Worm (Caenorhabditis elegans) whole organism, L1 larva: Measurements from ENCODE around the gene C14C11.2.

ENCODE experiments used
- C16A3.4 ChIP-seq: fragments of 150-350 bp; optimal IDR thresholded peaks from 2 replicates; lab custom pipeline; 2014; ENCODE audit warnings: missing biosample characterization, missing genetic modification characterization
- C34B4.2 ChIP-seq: sonication (generic microtip); optimal IDR thresholded peaks from 2 replicates; lab custom pipeline; 2017; ENCODE audit warnings: mild to moderate bottlenecking, missing genetic modification characterization, missing compliant biosample characterization
- aha-1 ChIP-seq: fragments of 150-350 bp; optimal IDR thresholded peaks from 2 replicates; lab custom pipeline; 2014; ENCODE audit warnings: missing biosample characterization, missing genetic modification characterization
- alr-1 ChIP-seq: fragments of 200-800 bp; sonication (Bioruptor generic); optimal IDR thresholded peaks from 2 replicates; lab custom pipeline; 2018; ENCODE audit warnings: borderline replicate concordance, mild to moderate bottlenecking, missing genetic modification characterization, missing compliant biosample characterization
- aly-2 ChIP-seq: fragments of 150-350 bp; optimal IDR thresholded peaks from 2 replicates; lab custom pipeline; 2014; ENCODE audit warnings: missing biosample characterization, missing genetic modification characterization
- blmp-1 ChIP-seq: fragments of 150-350 bp; optimal IDR thresholded peaks from 2 replicates; lab custom pipeline; 2014; ENCODE audit warnings: missing biosample characterization, missing genetic modification characterization
- ceh-88 ChIP-seq: fragments of 200-800 bp; sonication (Bioruptor generic); IDR thresholded peaks from 2 replicates; pipeline ENCODE4 v1.3.6; 2022; ENCODE audit warnings: missing genetic modification characterization, missing compliant biosample characterization
- ceh-90 ChIP-seq: sonication (generic microtip); optimal IDR thresholded peaks from 2 replicates; lab custom pipeline; 2016; ENCODE audit warnings: missing genetic modification characterization, missing compliant biosample characterization
- ces-1 ChIP-seq: fragments of 150-350 bp; optimal IDR thresholded peaks from 2 replicates; lab custom pipeline; 2014; ENCODE audit warnings: missing biosample characterization, missing genetic modification reagents, missing genetic modification characterization
- dpl-1 ChIP-seq, 3 experiments: fragments of 150-350 bp in 2 of 3; sonication (generic microtip) in 1 of 3; optimal IDR thresholded peaks; 2 replicates each; lab custom pipeline; 2014 to 2017; ENCODE audit warnings: missing biosample characterization in 3 of 3, missing genetic modification characterization in 3 of 3, missing genetic modification reagents in 3 of 3
- dsc-1 ChIP-seq: sonication (generic microtip); optimal IDR thresholded peaks from 2 replicates; lab custom pipeline; 2016; ENCODE audit warnings: mild to moderate bottlenecking, missing genetic modification characterization, missing compliant biosample characterization
- efl-3 ChIP-seq: fragments of 200-800 bp; sonication (Bioruptor generic); optimal IDR thresholded peaks from 2 replicates; lab custom pipeline; 2018; ENCODE audit warnings: mild to moderate bottlenecking, missing genetic modification characterization, missing compliant biosample characterization
- egl-27 ChIP-seq, 2 experiments: fragments of 150-350 bp in 1 of 2; sonication (generic microtip); optimal IDR thresholded peaks; 3 replicates each; lab custom pipeline; 2017 to 2018; ENCODE audit warnings: missing biosample characterization in 2 of 2, missing genetic modification characterization in 2 of 2, missing genetic modification reagents in 2 of 2
- elt-3 ChIP-seq, 6 experiments: fragments of 150-350 bp in 1 of 6; sonication (generic microtip); optimal IDR thresholded peaks; 2 replicates each; lab custom pipeline; 2017 to 2018; ENCODE audit warnings: missing biosample characterization in 6 of 6, missing genetic modification characterization in 6 of 6, inconsistent platforms in 1 of 6
- ets-5 ChIP-seq: fragments of 200-800 bp; sonication (Bioruptor generic); IDR thresholded peaks from 2 replicates; pipeline ENCODE4 v1.3.6; 2022; ENCODE audit warnings: missing genetic modification characterization, missing compliant biosample characterization
- fkh-10 ChIP-seq: sonication (generic microtip); optimal IDR thresholded peaks from 2 replicates; lab custom pipeline; 2017; ENCODE audit warnings: missing biosample characterization, missing genetic modification reagents, missing genetic modification characterization
- fkh-4 ChIP-seq: sonication (generic microtip); optimal IDR thresholded peaks from 2 replicates; lab custom pipeline; 2016; ENCODE audit warnings: missing compliant biosample characterization, missing genetic modification characterization, borderline replicate concordance
- fos-1 ChIP-seq: fragments of 150-350 bp; optimal IDR thresholded peaks from 2 replicates; lab custom pipeline; 2014; ENCODE audit warnings: missing biosample characterization, missing genetic modification characterization
- grh-1 ChIP-seq: fragments of 200-800 bp; sonication (Bioruptor generic); IDR thresholded peaks from 2 replicates; pipeline ENCODE4 v1.3.6; 2022; ENCODE audit warnings: missing genetic modification reagents, missing genetic modification characterization, missing compliant biosample characterization
- hlh-17 ChIP-seq: fragments of 200-800 bp; sonication (Bioruptor generic); optimal IDR thresholded peaks from 2 replicates; lab custom pipeline; 2018; ENCODE audit warnings: missing genetic modification characterization, mild to moderate bottlenecking, missing compliant biosample characterization, moderate library complexity, borderline replicate concordance
- hlh-4 ChIP-seq: sonication (generic microtip); optimal IDR thresholded peaks from 2 replicates; lab custom pipeline; 2016; ENCODE audit warnings: mild to moderate bottlenecking, missing genetic modification characterization, missing compliant biosample characterization
- irx-1 ChIP-seq: sonication (generic microtip); optimal IDR thresholded peaks from 2 replicates; lab custom pipeline; 2016; ENCODE audit warnings: missing genetic modification characterization, missing compliant biosample characterization
- jun-1 ChIP-seq: fragments of 150-350 bp; optimal IDR thresholded peaks from 2 replicates; lab custom pipeline; 2014; ENCODE audit warnings: missing biosample characterization, missing genetic modification reagents, missing genetic modification characterization
- lin-14 ChIP-seq: fragments of 200-800 bp; sonication (Bioruptor generic); optimal IDR thresholded peaks from 2 replicates; lab custom pipeline; 2018; ENCODE audit warnings: mild to moderate bottlenecking, missing genetic modification characterization, moderate library complexity, missing compliant biosample characterization
- lin-15B ChIP-seq: fragments of 150-350 bp; sonication (generic microtip); optimal IDR thresholded peaks from 3 replicates; lab custom pipeline; 2014; ENCODE audit warnings: missing biosample characterization, missing genetic modification characterization
- lin-35 ChIP-seq, 2 experiments: fragments of 150-350 bp; optimal IDR thresholded peaks; 2 replicates each; lab custom pipeline; 2014; ENCODE audit warnings: missing biosample characterization in 2 of 2, missing genetic modification characterization in 2 of 2, missing genetic modification reagents in 2 of 2
- lin-39 ChIP-seq: fragments of 150-350 bp; optimal IDR thresholded peaks from 2 replicates; lab custom pipeline; 2014; ENCODE audit warnings: missing biosample characterization, missing genetic modification reagents, missing genetic modification characterization
- lsy-2 ChIP-seq, 2 experiments: fragments of 150-350 bp; optimal IDR thresholded peaks; 2 replicates each; lab custom pipeline; 2014; ENCODE audit warnings: missing biosample characterization in 2 of 2, missing genetic modification characterization in 2 of 2
- mab-9 ChIP-seq: fragments of 200-800 bp; sonication (Bioruptor generic); IDR thresholded peaks from 2 replicates; pipeline ENCODE4 v1.3.6; 2022; ENCODE audit warnings: missing genetic modification reagents, missing genetic modification characterization, missing compliant biosample characterization
- mef-2 ChIP-seq: fragments of 150-350 bp; optimal IDR thresholded peaks from 2 replicates; lab custom pipeline; 2014; ENCODE audit warnings: missing biosample characterization, missing genetic modification characterization
- mep-1 ChIP-seq: fragments of 150-350 bp; optimal IDR thresholded peaks from 2 replicates; lab custom pipeline; 2014; ENCODE audit warnings: missing biosample characterization, missing genetic modification characterization
- nhr-12 ChIP-seq: sonication (generic microtip); optimal IDR thresholded peaks from 2 replicates; lab custom pipeline; 2017; ENCODE audit warnings: missing biosample characterization, missing genetic modification characterization
- nhr-19 ChIP-seq: fragments of 200-800 bp; sonication (Bioruptor generic); conservative IDR thresholded peaks from 2 replicates; pipeline ENCODE4 v1.3.6; 2022; ENCODE audit warnings: missing genetic modification characterization, missing compliant biosample characterization
- nhr-20 ChIP-seq: sonication (generic microtip); optimal IDR thresholded peaks from 2 replicates; lab custom pipeline; 2016; ENCODE audit warnings: mild to moderate bottlenecking, missing genetic modification characterization, missing compliant biosample characterization
- nhr-28 ChIP-seq: fragments of 150-350 bp; optimal IDR thresholded peaks from 2 replicates; lab custom pipeline; 2014; ENCODE audit warnings: missing biosample characterization, missing genetic modification characterization
- nhr-47 ChIP-seq: sonication (generic microtip); optimal IDR thresholded peaks from 2 replicates; lab custom pipeline; 2016; ENCODE audit warnings: mild to moderate bottlenecking, missing genetic modification characterization, moderate library complexity, missing compliant biosample characterization
- nhr-71 ChIP-seq: sonication (generic microtip); optimal IDR thresholded peaks from 2 replicates; lab custom pipeline; 2016; ENCODE audit warnings: mild to moderate bottlenecking, missing genetic modification characterization, moderate library complexity, missing compliant biosample characterization
- nhr-76 ChIP-seq: sonication (generic microtip); optimal IDR thresholded peaks from 2 replicates; lab custom pipeline; 2017; ENCODE audit warnings: missing biosample characterization, missing genetic modification characterization
- nhr-77 ChIP-seq: fragments of 150-350 bp; optimal IDR thresholded peaks from 2 replicates; lab custom pipeline; 2014; ENCODE audit warnings: missing biosample characterization, missing genetic modification characterization
- nhr-85 ChIP-seq: sonication (generic microtip); peaks from one replicate; lab custom pipeline; 2016; ENCODE audit warnings: missing genetic modification characterization, inconsistent platforms, missing compliant biosample characterization
- nhr-90 ChIP-seq: sonication (generic microtip); optimal IDR thresholded peaks from 2 replicates; lab custom pipeline; 2016; ENCODE audit warnings: mild to moderate bottlenecking, missing genetic modification characterization, missing compliant biosample characterization; ENCODE audit not compliant: poor library complexity
- pag-3 ChIP-seq: sonication (generic microtip); optimal IDR thresholded peaks from 2 replicates; lab custom pipeline; 2017; ENCODE audit warnings: missing genetic modification characterization, mild to moderate bottlenecking, missing compliant biosample characterization, antibody characterized with exemption, borderline replicate concordance; ENCODE audit not compliant: insufficient read depth
- rnt-1 ChIP-seq: sonication (generic microtip); optimal IDR thresholded peaks from 2 replicates; lab custom pipeline; 2016; ENCODE audit warnings: mild to moderate bottlenecking, missing genetic modification characterization, moderate library complexity, missing compliant biosample characterization
- skn-1 ChIP-seq: fragments of 150-350 bp; optimal IDR thresholded peaks from 2 replicates; lab custom pipeline; 2014; ENCODE audit warnings: missing biosample characterization, missing genetic modification characterization
- sox-4 ChIP-seq: sonication (generic microtip); optimal IDR thresholded peaks from 2 replicates; lab custom pipeline; 2016; ENCODE audit warnings: missing genetic modification characterization, missing compliant biosample characterization
- sup-37 ChIP-seq: fragments of 200-800 bp; sonication (Bioruptor generic); optimal IDR thresholded peaks from 2 replicates; lab custom pipeline; 2018; ENCODE audit warnings: mild to moderate bottlenecking, missing genetic modification characterization, missing compliant biosample characterization
- swsn-7 ChIP-seq: sonication (generic microtip); optimal IDR thresholded peaks from 2 replicates; lab custom pipeline; 2016; ENCODE audit warnings: missing genetic modification characterization, missing compliant biosample characterization
- tbx-2 ChIP-seq: sonication (generic microtip); optimal IDR thresholded peaks from 2 replicates; lab custom pipeline; 2016; ENCODE audit warnings: missing genetic modification characterization, missing compliant biosample characterization
- tlp-1 ChIP-seq: fragments of 150-350 bp; optimal IDR thresholded peaks from 2 replicates; lab custom pipeline; 2014; ENCODE audit warnings: missing biosample characterization, missing genetic modification characterization
- unc-30 ChIP-seq: sonication (generic microtip); optimal IDR thresholded peaks from 2 replicates; lab custom pipeline; 2017; ENCODE audit warnings: missing biosample characterization, missing genetic modification characterization
- unc-62 ChIP-seq: fragments of 150-350 bp; optimal IDR thresholded peaks from 2 replicates; lab custom pipeline; 2014; ENCODE audit warnings: missing biosample characterization, missing genetic modification reagents, missing genetic modification characterization
- vab-15 ChIP-seq: sonication (generic microtip); optimal IDR thresholded peaks from 2 replicates; lab custom pipeline; 2017; ENCODE audit warnings: missing genotype, mild to moderate bottlenecking, missing genetic modification characterization, missing compliant biosample characterization
- zip-4 ChIP-seq: fragments of 200-800 bp; sonication (Bioruptor generic); optimal IDR thresholded peaks from 2 replicates; lab custom pipeline; 2018; ENCODE audit warnings: mild to moderate bottlenecking, missing genetic modification characterization, moderate library complexity, missing compliant biosample characterization
- ztf-4 ChIP-seq: fragments of 150-350 bp; optimal IDR thresholded peaks from 2 replicates; lab custom pipeline; 2014; ENCODE audit warnings: missing biosample characterization, missing genetic modification characterization

The C14C11.2 gene

DNA sequence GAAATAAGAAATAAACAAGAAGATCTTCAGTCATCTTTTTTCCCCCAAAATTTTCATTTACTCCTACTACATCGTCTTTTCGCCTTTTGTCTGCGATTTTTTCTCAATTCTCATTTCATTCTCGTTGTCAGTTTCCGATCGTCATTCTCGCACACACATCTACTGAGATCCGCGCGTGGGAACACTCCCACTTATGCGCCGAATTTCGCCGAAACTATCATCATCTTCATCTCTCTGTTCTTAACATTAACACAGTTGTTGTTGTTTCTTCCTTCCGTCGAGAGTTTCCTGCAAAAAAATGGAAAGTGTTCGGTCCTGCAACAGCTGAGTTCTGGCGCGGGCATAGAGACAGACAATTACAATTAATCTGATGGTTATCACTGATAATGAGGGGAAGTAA lies 36.6 kb downstream of the C14C11.2 start:
- TF ChIP-seq tlp-1 (no peak), aha-1 (tag; lab: Kevin White, UChicago) (no peak), nhr-90 (tag; lab: Kevin White, UChicago) (no peak), unc-62 (GFP tag; lab: Kevin White, UChicago) (no peak), skn-1 (tag; lab: Kevin White, UChicago) (no peak), lsy-2 (tag; optimal IDR thresholded peaks at IDR 0.05; lab: Kevin White, UChicago) (no peak), nhr-28 (no peak), ztf-4 (tag; lab: Kevin White, UChicago) (no peak), sup-37 (GFP tag; lab: Kevin White, UChicago) (no peak), fkh-10 (GFP tag; lab: Kevin White, UChicago) (no peak), lin-39 (tag; lab: Kevin White, UChicago) (no peak), dsc-1 (tag; lab: Kevin White, UChicago) (no peak), jun-1 (tag; lab: Kevin White, UChicago) (no peak), tbx-2 (tag; lab: Kevin White, UChicago) (no peak), irx-1 (tag; lab: Kevin White, UChicago) (no peak), blmp-1 (peak; percentile 90), mep-1 (tag; lab: Kevin White, UChicago) (peak; percentile 4), pag-3 (tag; lab: Kevin White, UChicago) (no peak), elt-3 (tag; optimal IDR thresholded peaks at IDR 0.05; lab: Kevin White, UChicago) (peak in 2 of 6 experiments; percentile 5 to 53), aly-2 (no peak), lin-14 (GFP tag; lab: Kevin White, UChicago) (peak; percentile 66), egl-27 (tag; optimal IDR thresholded peaks at IDR 0.05; lab: Kevin White, UChicago) (no peak), mef-2 (tag; lab: Kevin White, UChicago) (no peak), lin-15B (tag; lab: Kevin White, UChicago) (no peak), hlh-4 (tag; lab: Kevin White, UChicago) (no peak), hlh-17 (no peak), lin-35 (GFP tag; optimal IDR thresholded peaks at IDR 0.05; lab: Kevin White, UChicago) (no peak), nhr-19 (GFP tag; lab: Robert Waterston, UW) (no peak), nhr-12 (tag; lab: Kevin White, UChicago) (no peak), C34B4.2 (no peak), dpl-1 (GFP tag; optimal IDR thresholded peaks at IDR 0.05; lab: Kevin White, UChicago) (no peak), zip-4 (GFP tag; lab: Kevin White, UChicago) (no peak), mab-9 (GFP tag; lab: Robert Waterston, UW) (no peak), ceh-90 (tag; lab: Kevin White, UChicago) (no peak), ceh-88 (no peak), nhr-76 (tag; lab: Kevin White, UChicago) (no peak), ces-1 (no peak), nhr-77 (no peak), C16A3.4 (peak; percentile 12), fos-1 (tag; lab: Kevin White, UChicago) (no peak), nhr-47 (no peak), grh-1 (GFP tag; lab: Robert Waterston, UW) (no peak), fkh-4 (tag; lab: Kevin White, UChicago) (no peak), rnt-1 (tag; lab: Kevin White, UChicago) (no peak), efl-3 (no peak), vab-15 (tag; lab: Kevin White, UChicago) (no peak), swsn-7 (tag; lab: Kevin White, UChicago) (no peak), ets-5 (GFP tag; lab: Robert Waterston, UW) (no peak), nhr-85 (tag; lab: Kevin White, UChicago) (peak; percentile 64), alr-1 (tag; lab: Kevin White, UChicago) (no peak), nhr-71 (tag; lab: Kevin White, UChicago) (peak; percentile 2), nhr-20 (peak; percentile 11), sox-4 (tag; lab: Kevin White, UChicago) (no peak), unc-30 (tag; lab: Kevin White, UChicago) (no peak)
